Fruit fly (Drosophila melanogaster) whole organism, wandering third instar larva: ENCODE results near the gene CG42781.

ENCODE experiments used
- Dfd ChIP-seq: fragments of >200 bp; optimal IDR thresholded peaks from 2 replicates; lab custom pipeline; 2017; ENCODE audit warnings: missing biosample characterization, missing genetic modification characterization
- HLH106 ChIP-seq: fragments of 200-800 bp; optimal IDR thresholded peaks from 3 replicates; lab custom pipeline; 2019; ENCODE audit warnings: missing biosample characterization, mild to moderate bottlenecking, missing genetic modification characterization, moderate library complexity
- Vsx2 ChIP-seq: fragments of 200-300, 225-300 bp; sonication (Bioruptor generic); optimal IDR thresholded peaks from 2 replicates; lab custom pipeline; 2018; ENCODE audit warnings: missing biosample characterization, missing genetic modification characterization; ENCODE audit not compliant: partially characterized antibody
- pan ChIP-seq: fragments of >200 bp; optimal IDR thresholded peaks from 2 replicates; lab custom pipeline; 2017
- usp ChIP-seq: fragments of >200 bp; optimal IDR thresholded peaks from 2 replicates; lab custom pipeline; 2017; ENCODE audit warnings: missing biosample characterization, missing genetic modification characterization

DNA sequence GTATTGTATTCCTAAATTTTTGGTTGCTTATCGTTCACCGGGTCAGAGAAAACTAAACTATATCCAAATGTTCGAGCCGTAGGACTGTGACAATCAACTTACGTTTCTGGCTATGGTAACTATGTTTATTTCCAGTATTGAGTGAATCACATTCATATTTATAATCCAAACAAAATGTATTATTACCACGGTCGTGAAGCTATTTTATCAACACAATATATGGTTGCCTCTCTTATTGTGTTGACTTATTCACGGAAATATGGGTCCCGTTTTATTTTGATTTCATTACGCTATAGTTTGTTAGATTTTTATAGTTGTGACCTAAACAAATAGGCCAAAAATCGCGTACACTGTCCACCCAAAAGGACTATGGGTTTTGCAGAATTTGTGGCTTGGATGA, 35.4 kb downstream of the CG42781 start, which contains the start of gene CG15034:
- TF ChIP-seq usp (GFP tag; lab: Kevin White, UChicago) (no peak), Vsx2 (GFP tag; lab: Kevin White, UChicago) (no peak), Dfd (no peak), pan (lab: Kevin White, UChicago) (no peak), HLH106 (tag; lab: Kevin White, UChicago) (no peak)
